Fruit fly (Drosophila melanogaster): Measurements from ENCODE around the gene CG14341.

CG14341 gene

dm6 chr2L:1158519-1159319 lies 7.6 kb upstream of the CG14341 start, which contains the start of gene Tango14:
Gene Tango14, plus strand, starts transcription at chr2L:1158661.
- TF ChIP-seq noc (tag; optimal IDR thresholded peaks at IDR 0.05) = no peak

dm6 chr2L:1163538-1164143 lies 2.7 kb upstream of the CG14341 start, which contains the start of gene CG5080:
Gene CG5080, minus strand, starts transcription at chr2L:1163886.
- no peak for TF ChIP-seq noc (tag; optimal IDR thresholded peaks at IDR 0.05)

- no peak for TF ChIP-seq noc (tag; optimal IDR thresholded peaks at IDR 0.05)
Observed at dm6 chr2L:1164294-1164693, 2.0 kb upstream of the CG14341 start, which contains the start of gene IntS14. Gene IntS14, plus strand, starts transcription at chr2L:1164443.

- peak; percentile 72 for TF ChIP-seq noc (tag; optimal IDR thresholded peaks at IDR 0.05)
Observed at dm6 chr2L:1169867-1170415, 3.6 kb downstream of the CG14341 start, which contains the start of the genes CG31922 and Plap. Gene CG31922, plus strand, starts transcription at chr2L:1170181. Gene Plap, minus strand, starts transcription at chr2L:1170365.

dm6 chr2L:1172704-1173107 lies 6.4 kb downstream of the CG14341 start, which contains the start of the genes Charon and CG4887:
Gene Charon, minus strand, starts transcription at chr2L:1172805.
Gene CG4887, plus strand, starts transcription at chr2L:1173009.
- TF ChIP-seq noc (tag; optimal IDR thresholded peaks at IDR 0.05) = no peak

- no peak for TF ChIP-seq noc (tag; optimal IDR thresholded peaks at IDR 0.05)
Observed at dm6 chr2L:1177522-1177921, 11.2 kb downstream of the CG14341 start, which contains the start of gene CG4896. Gene CG4896, plus strand, starts transcription at chr2L:1177690.

dm6 chr2L:1183799-1184198 lies 17.5 kb downstream of the CG14341 start, which contains the start of the genes CG5126 and Tgt:
Gene CG5126, minus strand, starts transcription at chr2L:1184020.
Gene Tgt, plus strand, starts transcription at chr2L:1184065.
- TF ChIP-seq noc (tag; optimal IDR thresholded peaks at IDR 0.05) = no peak

dm6 chr2L:1185642-1186497 lies 19.6 kb downstream of the CG14341 start, which contains the start of gene CG5001:
Gene CG5001, plus strand, starts transcription at chr2L:1185757.
- TF ChIP-seq noc (tag; optimal IDR thresholded peaks at IDR 0.05) = peak; percentile 64

- no peak for TF ChIP-seq noc (tag; optimal IDR thresholded peaks at IDR 0.05)
Observed at dm6 chr2L:1199166-1199565, 32.9 kb downstream of the CG14341 start, which contains the start of the genes CG5139 and CG43348. Gene CG5139, minus strand, starts transcription at chr2L:1199266. Gene CG43348, plus strand, starts transcription at chr2L:1199412.

dm6 chr2L:1199912-1200721 lies 33.8 kb downstream of the CG14341 start, which contains the start of the genes CG43349 and CG5011:
Gene CG43349, plus strand, starts transcription at chr2L:1200205.
Gene CG5011, plus strand, starts transcription at chr2L:1200671.
- TF ChIP-seq noc (tag; optimal IDR thresholded peaks at IDR 0.05) = no peak

dm6 chr2L:1201396-1201837 lies 35.1 kb downstream of the CG14341 start:
- no peak for TF ChIP-seq noc (tag; optimal IDR thresholded peaks at IDR 0.05)

dm6 chr2L:1202445-1202844 lies 36.1 kb downstream of the CG14341 start:
- TF ChIP-seq noc (tag; optimal IDR thresholded peaks at IDR 0.05) = no peak

- TF ChIP-seq noc (tag; optimal IDR thresholded peaks at IDR 0.05) = no peak
Observed at dm6 chr2L:1203915-1204314, 37.6 kb downstream of the CG14341 start, which contains the start of gene CG14342. Gene CG14342, plus strand, starts transcription at chr2L:1204215.

dm6 chr2L:1207432-1207831 lies 41.1 kb downstream of the CG14341 start:
- no peak for TF ChIP-seq noc (tag; optimal IDR thresholded peaks at IDR 0.05)

Data from whole organism, larva.